Worm (Caenorhabditis elegans): ENCODE measurements around the gene T23B7.2.
A peak's percentile ranks its signal among the peaks of the same experiment; 100 is the strongest.
"Not testable (repeated sequence)": the region's sequence is repeated elsewhere in the genome, so short reads cannot be mapped to it uniquely, and the experiment has no call there.

The T23B7.2 gene

ce11 chrII:4842143-4842658 is at the start of gene T23B7.2, which contains the start of gene nspd-4:
TSS of gene T23B7.2 (minus strand) at chrII:4842243.
TSS of gene nspd-4 (plus strand) at chrII:4842608.
- TF ChIP-seq mxl-2 (GFP tag; conservative IDR thresholded peaks at IDR 0.05); nhr-28 (tag; optimal IDR thresholded peaks at IDR 0.05); mdt-29 (GFP tag; IDR thresholded peaks at IDR 0.05): not testable (repeated sequence)

ce11 chrII:4891012-4891775 is 49.2 kb upstream of the T23B7.2 start, which contains the start of gene gst-9:
TSS of gene gst-9 (plus strand) at chrII:4891585.
- TF ChIP-seq Y5F2A.4 (GFP tag; optimal IDR thresholded peaks at IDR 0.05) (peak; percentile 17), D1046.2 (GFP tag; IDR thresholded peaks at IDR 0.05) (no peak), daf-16 (GFP tag; optimal IDR thresholded peaks at IDR 0.05) (no peak), daf-16 (tag; optimal IDR thresholded peaks at IDR 0.05) (peak; percentile 59), lin-39 (tag; optimal IDR thresholded peaks at IDR 0.05) (no peak), Y75B8A.6 (GFP tag; IDR thresholded peaks at IDR 0.05) (no peak; the same call in 1 of the 2 replicates), mes-2 (tag; optimal IDR thresholded peaks at IDR 0.05; ENCODE audit: poor library complexity, severe bottlenecking) (no peak), madf-5 (GFP tag; IDR thresholded peaks at IDR 0.05) (no peak), snpc-4 (tag; optimal IDR thresholded peaks at IDR 0.05) (no peak), ZK337.2 (GFP tag; IDR thresholded peaks at IDR 0.05) (no peak), gei-8 (GFP tag; optimal IDR thresholded peaks at IDR 0.05) (no peak), ceh-32 (tag; optimal IDR thresholded peaks at IDR 0.05; ENCODE audit: poor library complexity) (no peak), F10B5.3 (tag; optimal IDR thresholded peaks at IDR 0.05) (no peak), nhr-77 (tag; optimal IDR thresholded peaks at IDR 0.05) (no peak), ceh-20 (GFP tag; IDR thresholded peaks at IDR 0.05) (no peak), mep-1 (tag; optimal IDR thresholded peaks at IDR 0.05) (peak; percentile 56), dmd-9 (GFP tag; IDR thresholded peaks at IDR 0.05) (no peak), fkh-10 (GFP tag; optimal IDR thresholded peaks at IDR 0.05) (no peak), snpc-1.2 (GFP tag; IDR thresholded peaks at IDR 0.05) (no peak), ZK546.5 (tag; optimal IDR thresholded peaks at IDR 0.05) (no peak), unc-39 (tag; optimal IDR thresholded peaks at IDR 0.05) (no peak), hlh-30 (tag; optimal IDR thresholded peaks at IDR 0.05; ENCODE audit: insufficient read depth) (peak; percentile 10), dmd-8 (GFP tag; IDR thresholded peaks at IDR 0.05) (0 out of 2 replicates have a peak, but pooled peaks have one; percentile 4), lin-38 (GFP tag; IDR thresholded peaks at IDR 0.05) (peak; percentile 48), ces-1 (GFP tag; optimal IDR thresholded peaks at IDR 0.05) (no peak), zfp-3 (GFP tag; conservative IDR thresholded peaks at IDR 0.05) (peak; percentile 92), lim-7 (GFP tag; IDR thresholded peaks at IDR 0.05) (no peak), mxl-2 (GFP tag; conservative IDR thresholded peaks at IDR 0.05) (0 out of 2 replicates have a peak, but pooled peaks have one; percentile 28), aha-1 (tag) (peak; percentile 65), dpl-1 (GFP tag; optimal IDR thresholded peaks at IDR 0.05) (no peak), hmg-1.1 (GFP tag; IDR thresholded peaks at IDR 0.05) (no peak), nhr-11 (tag; optimal IDR thresholded peaks at IDR 0.05) (no peak), R02D3.7 (tag; optimal IDR thresholded peaks at IDR 0.05) (no peak), nhr-102 (tag; optimal IDR thresholded peaks at IDR 0.05) (peak; percentile 51), lin-13 (GFP tag; optimal IDR thresholded peaks at IDR 0.05) (peak; percentile 57), F44E2.7 (GFP tag; IDR thresholded peaks at IDR 0.05) (no peak), ztf-11 (tag; optimal IDR thresholded peaks at IDR 0.05) (no peak), F37D6.2 (tag; optimal IDR thresholded peaks at IDR 0.05) (no peak), daf-19 (GFP tag; conservative IDR thresholded peaks at IDR 0.05) (no peak), lin-1 (GFP tag; IDR thresholded peaks at IDR 0.05) (no peak), ceh-44 (GFP tag; IDR thresholded peaks at IDR 0.05) (no peak), egl-27 (tag; optimal IDR thresholded peaks at IDR 0.05) (no peak), fos-1 (tag; optimal IDR thresholded peaks at IDR 0.05) (no peak), hlh-11 (tag; optimal IDR thresholded peaks at IDR 0.05) (peak; percentile 42), cey-2 (tag; optimal IDR thresholded peaks at IDR 0.05; ENCODE audit: borderline replicate concordance, insufficient read depth) (no peak), nhr-41 (GFP tag; IDR thresholded peaks at IDR 0.05) (no peak)
